Fruit fly (Drosophila melanogaster) whole organism, embryonic: Measurements from ENCODE around the gene Bicra.

Source experiments
- CG14860 ChIP-seq: fragments of 200-800 bp; sonication (Bioruptor generic); IDR thresholded peaks from 3 replicates; pipeline ENCODE4 v1.3.6; 2022; ENCODE audit warnings: missing biosample characterization, missing genetic modification characterization; ENCODE audit not compliant: partially characterized antibody
- CG30431 ChIP-seq: fragments of 200-800 bp; sonication (Bioruptor generic); optimal IDR thresholded peaks from 2 replicates; lab custom pipeline; 2017; ENCODE audit warnings: missing biosample characterization, missing genetic modification characterization
- CG7271 ChIP-seq: fragments of 200-800 bp; sonication (Bioruptor generic); optimal IDR thresholded peaks from 2 replicates; lab custom pipeline; 2018; ENCODE audit warnings: missing biosample characterization, mild to moderate bottlenecking, missing genetic modification characterization, moderate library complexity
- CHES-1-like ChIP-seq: fragments of 200-800 bp; sonication (Bioruptor generic); optimal IDR thresholded peaks from 2 replicates; lab custom pipeline; 2016; ENCODE audit warnings: missing biosample characterization, missing genetic modification characterization
- Doc2 ChIP-seq: fragments of 200-800 bp; sonication (Bioruptor generic); IDR thresholded peaks from 2 replicates; pipeline ENCODE4 v1.3.6; 2022; ENCODE audit warnings: missing biosample characterization, missing genetic modification characterization
- Lim3 ChIP-seq: fragments of 200-800 bp; sonication (Bioruptor generic); IDR thresholded peaks from 2 replicates; pipeline ENCODE4 v1.3.6; 2022; ENCODE audit warnings: missing biosample characterization, missing genetic modification characterization
- ems ChIP-seq: fragments of 200-800 bp; sonication (Bioruptor generic); optimal IDR thresholded peaks from 3 replicates; lab custom pipeline; 2016; ENCODE audit warnings: missing biosample characterization, missing genetic modification characterization
- lilli ChIP-seq: fragments of 200-800 bp; sonication (Bioruptor generic); optimal IDR thresholded peaks from 3 replicates; lab custom pipeline; 2016; ENCODE audit warnings: missing biosample characterization, missing genetic modification characterization
- lov ChIP-seq, 2 experiments: fragments of 200-800 bp in 1 of 2; fragments of >200 bp in 1 of 2; sonication (Bioruptor generic) in 1 of 2; IDR thresholded peaks in 1 of 2; optimal IDR thresholded peaks in 1 of 2; 2 replicates in 1 of 2; 3 replicates in 1 of 2; pipeline versions ENCODE4 v1.3.6 to Lab custom; 2017 to 2022; ENCODE audit warnings: missing biosample characterization in 1 of 2, missing genetic modification characterization in 1 of 2
- psq ChIP-seq: fragments of 200-800 bp; sonication (Bioruptor generic); optimal IDR thresholded peaks from 2 replicates; lab custom pipeline; 2017; ENCODE audit warnings: missing biosample characterization, missing genetic modification characterization
- shn ChIP-seq: fragments of 200-800 bp; sonication (Bioruptor generic); optimal IDR thresholded peaks from 3 replicates; lab custom pipeline; 2016; ENCODE audit warnings: missing biosample characterization, missing genetic modification characterization

dm6 chr3R:29069208-29070072, 6.6 kb downstream of the Bicra start:
- TF ChIP-seq lov (optimal IDR thresholded peaks at IDR 0.05; lab: Kevin White, UChicago) (no peak), lov (GFP tag; IDR thresholded peaks at IDR 0.05; lab: Robert Waterston, UW) (no peak), CG14860 (GFP tag; lab: Robert Waterston, UW) (no peak), shn (GFP tag; lab: Kevin White, UChicago) (no peak), CHES-1-like (no peak), ems (GFP tag; lab: Kevin White, UChicago) (no peak), psq (GFP tag; lab: Kevin White, UChicago) (no peak), Lim3 (GFP tag; lab: Robert Waterston, UW) (no peak), CG30431 (no peak), lilli (no peak), Doc2 (GFP tag; lab: Robert Waterston, UW) (no peak), CG7271 (no peak)
